Worm (Caenorhabditis elegans) whole organism, L4/young adult: Measurements from ENCODE around the gene odr-1.

Source experiments
- W03F9.2 ChIP-seq: fragments of 150-350 bp; optimal IDR thresholded peaks from 2 replicates; lab custom pipeline; 2014; ENCODE audit warnings: missing biosample characterization, missing genetic modification characterization
- dao-5 ChIP-seq: sonication (generic microtip); optimal IDR thresholded peaks from 2 replicates; lab custom pipeline; 2016; ENCODE audit warnings: missing genotype, missing genetic modification characterization, moderate library complexity, missing compliant biosample characterization
- him-1 ChIP-seq: sonication (generic microtip); optimal IDR thresholded peaks from 2 replicates; lab custom pipeline; 2016; ENCODE audit warnings: missing genotype, missing genetic modification reagents, missing genetic modification characterization, missing compliant biosample characterization

The odr-1 gene

ce11 chrX:13532424-13533309 is 18.1 kb downstream of the odr-1 start, which contains the start of gene acr-12:
Gene acr-12, plus strand, starts transcription at chrX:13532853.
- no peak for TF ChIP-seq dao-5 (tag; lab: Kevin White, UChicago)
- TF ChIP-seq him-1 (tag; lab: Kevin White, UChicago): peak; percentile 74
- TF ChIP-seq W03F9.2 (tag; lab: Kevin White, UChicago): no peak

- TF ChIP-seq him-1 (tag; lab: Kevin White, UChicago) (no peak), dao-5 (tag; lab: Kevin White, UChicago) (no peak), W03F9.2 (tag; lab: Kevin White, UChicago) (no peak)
Measured at ce11 chrX:13530015-13530778, 20.6 kb downstream of the odr-1 start.

DNA sequence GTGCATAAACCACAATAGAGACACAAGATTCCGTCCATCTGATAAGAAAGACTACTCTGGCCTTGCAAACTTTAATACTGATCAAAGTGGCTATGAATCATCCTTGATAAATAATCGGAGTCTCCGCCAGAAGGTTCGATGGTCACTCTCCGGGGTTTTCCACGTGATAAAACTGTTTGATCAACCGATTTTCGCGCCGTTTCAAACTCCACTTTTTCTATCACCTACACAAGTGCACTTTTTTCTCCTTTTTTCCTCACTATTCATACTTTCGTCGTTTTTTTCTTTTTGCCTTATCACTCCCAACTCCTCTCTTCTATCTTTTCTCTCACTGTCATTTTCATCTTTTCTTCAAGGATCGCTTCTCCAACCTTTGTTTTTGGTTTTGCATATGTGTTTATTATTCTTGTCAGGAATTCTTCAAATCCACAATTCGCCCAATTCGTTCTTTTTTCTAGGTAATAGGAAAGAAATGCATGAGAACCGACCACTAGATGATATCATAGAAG is 22.1 kb downstream of the odr-1 start, which contains the start of gene F18H3.4:
F18H3.4 (plus strand) TSS at position 459 of the 509 bp plus-strand sequence.
- TF ChIP-seq him-1 (tag; lab: Kevin White, UChicago) (no peak), dao-5 (tag; lab: Kevin White, UChicago) (no peak), W03F9.2 (tag; lab: Kevin White, UChicago) (peak; percentile 39)

DNA sequence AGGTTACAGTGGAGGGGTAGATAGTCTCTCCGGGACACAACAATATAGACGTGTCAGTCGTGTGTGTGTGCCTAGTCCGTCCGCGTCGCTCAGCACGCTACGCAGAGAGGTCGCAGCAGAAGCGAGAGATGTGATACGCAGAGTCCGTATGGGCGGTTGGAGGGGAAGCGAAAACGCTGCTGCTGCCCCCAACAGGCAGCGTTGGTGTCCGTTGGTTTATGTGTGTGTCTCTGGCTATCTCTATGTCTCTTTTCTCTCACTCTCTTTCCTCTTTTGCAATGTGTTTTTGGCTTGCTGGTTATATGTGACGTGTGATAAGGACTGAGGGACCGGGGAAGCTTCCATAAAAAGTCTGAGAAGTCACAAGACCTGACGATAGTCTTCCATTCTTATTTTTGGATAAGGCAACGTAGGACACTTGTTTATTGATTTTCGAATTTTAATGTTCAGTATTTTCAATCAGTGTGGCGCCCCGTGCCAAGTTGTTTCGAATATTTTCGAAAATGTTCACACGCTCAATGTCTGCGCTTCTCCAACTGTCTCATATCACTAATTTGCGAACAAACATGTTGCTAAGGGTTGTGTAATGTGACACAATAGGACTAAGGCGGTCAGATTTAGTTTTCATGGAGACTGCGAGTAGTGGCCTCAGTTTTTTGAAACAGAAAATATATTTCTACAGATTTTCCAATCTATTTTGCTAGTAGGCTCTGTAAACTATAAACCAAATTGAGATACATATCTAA is 23.3 kb downstream of the odr-1 start, which contains the start of gene pab-2:
pab-2 (minus strand) TSS at position 69 of the 746 bp plus-strand sequence.
- TF ChIP-seq W03F9.2 (tag; lab: Kevin White, UChicago) (peak; percentile 69), dao-5 (tag; lab: Kevin White, UChicago) (no peak), him-1 (tag; lab: Kevin White, UChicago) (peak; percentile 81)

- TF ChIP-seq W03F9.2 (tag; lab: Kevin White, UChicago) (no peak), him-1 (tag; lab: Kevin White, UChicago) (no peak), dao-5 (tag; lab: Kevin White, UChicago) (no peak)
Measured at ce11 chrX:13526219-13527218, 24.3 kb downstream of the odr-1 start.

DNA sequence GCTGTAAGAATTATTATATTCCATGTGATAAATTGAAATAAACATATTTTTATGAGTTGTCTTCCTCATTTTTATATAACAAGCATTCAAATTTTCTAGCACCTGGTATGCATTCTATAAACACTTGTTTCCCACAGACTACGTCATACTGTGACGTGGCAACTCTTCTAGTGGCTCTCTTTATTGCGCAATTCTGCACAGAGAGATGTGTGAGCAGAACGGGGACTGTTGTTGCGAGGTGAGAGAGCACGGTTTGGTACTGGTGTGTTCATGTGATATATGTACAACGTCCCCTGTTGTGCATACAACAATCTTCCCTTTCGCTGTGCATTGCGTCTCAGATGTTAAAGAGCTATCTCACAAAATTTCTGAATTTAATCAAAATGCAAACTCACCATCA is 25.7 kb downstream of the odr-1 start:
- TF ChIP-seq him-1 (tag; lab: Kevin White, UChicago): no peak
- TF ChIP-seq W03F9.2 (tag; lab: Kevin White, UChicago): no peak
- no peak for TF ChIP-seq dao-5 (tag; lab: Kevin White, UChicago)

DNA sequence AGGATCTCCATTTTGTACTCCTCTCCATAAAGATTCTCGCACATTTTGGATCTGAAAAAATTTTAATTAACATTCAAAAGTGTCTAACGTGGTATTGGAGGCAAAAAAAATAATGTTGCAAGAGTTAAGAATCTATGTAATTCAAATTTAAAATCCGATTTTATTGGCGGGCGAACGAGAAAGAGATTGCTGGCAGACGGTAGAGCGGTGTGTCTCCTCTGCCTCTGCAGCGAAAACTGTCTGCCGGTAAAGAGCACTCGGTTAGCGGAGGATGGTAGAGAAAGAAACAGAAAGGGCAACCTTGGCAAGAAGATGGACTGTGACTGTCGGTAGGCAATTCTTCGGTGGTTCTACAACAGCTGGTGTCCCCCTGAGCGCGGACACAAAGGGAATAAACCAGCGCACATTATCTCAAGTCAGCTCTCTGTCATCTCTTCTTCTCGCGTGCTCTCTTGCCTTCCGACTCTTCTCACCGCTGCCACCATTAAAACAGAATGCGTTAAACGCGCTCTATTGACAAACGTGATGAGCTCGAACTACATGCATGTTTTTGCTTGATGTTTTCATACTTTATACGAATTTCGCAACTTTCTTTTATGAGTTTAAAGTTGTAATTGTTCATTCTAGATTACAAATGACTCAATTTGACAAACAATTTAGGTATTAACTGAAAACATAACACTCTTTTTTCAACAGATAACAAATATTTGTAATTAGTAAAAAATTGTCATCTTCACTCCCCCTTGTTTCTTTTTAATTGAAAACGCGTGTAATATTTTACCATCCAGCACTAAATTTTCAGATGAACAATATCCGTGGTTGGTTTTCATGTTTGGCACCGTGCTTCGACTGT is 31.7 kb downstream of the odr-1 start, which contains the start of the genes cdk-4 and F18H3.1:
cdk-4 (minus strand) TSS at position 51 of the 853 bp plus-strand sequence.
F18H3.1 (plus strand) TSS at position 803 of the 853 bp plus-strand sequence.
- TF ChIP-seq him-1 (tag; lab: Kevin White, UChicago) (peak; percentile 53), W03F9.2 (tag; lab: Kevin White, UChicago) (no peak), dao-5 (tag; lab: Kevin White, UChicago) (no peak)

DNA sequence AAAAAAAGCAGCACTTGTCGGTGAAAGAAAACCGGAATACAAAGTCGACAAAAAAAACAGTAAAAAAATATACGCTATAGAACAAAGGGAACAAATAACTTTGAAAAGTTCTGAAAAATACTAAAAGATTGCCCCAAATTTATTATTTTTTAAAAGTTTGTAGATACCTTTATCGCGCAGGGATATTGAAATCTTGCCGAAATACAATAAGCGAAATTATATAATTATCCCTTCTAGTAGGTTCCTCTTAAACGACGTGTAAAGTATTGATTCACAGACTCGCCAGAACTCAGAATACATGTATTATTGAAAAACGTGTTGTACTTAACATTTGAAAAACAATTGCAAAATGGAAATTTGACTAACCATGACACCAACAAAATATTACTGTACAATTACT is 36.4 kb downstream of the odr-1 start:
- no peak for TF ChIP-seq dao-5 (tag; lab: Kevin White, UChicago)
- TF ChIP-seq him-1 (tag; lab: Kevin White, UChicago): peak; percentile 94
- TF ChIP-seq W03F9.2 (tag; lab: Kevin White, UChicago): peak; percentile 92

ce11 chrX:13511796-13512195 is 39.0 kb downstream of the odr-1 start:
- peak; percentile 49 for TF ChIP-seq W03F9.2 (tag; lab: Kevin White, UChicago)
- TF ChIP-seq him-1 (tag; lab: Kevin White, UChicago): peak; percentile 61
- peak; percentile 78 for TF ChIP-seq dao-5 (tag; lab: Kevin White, UChicago)

ce11 chrX:13510997-13511396 is 39.8 kb downstream of the odr-1 start, which contains the start of gene col-185:
Gene col-185, minus strand, starts transcription at chrX:13511097.
- no peak for TF ChIP-seq him-1 (tag; lab: Kevin White, UChicago)
- TF ChIP-seq W03F9.2 (tag; lab: Kevin White, UChicago): no peak
- no peak for TF ChIP-seq dao-5 (tag; lab: Kevin White, UChicago)
